Worm (Caenorhabditis elegans): ENCODE results near the gene ZK994.6.

DNA sequence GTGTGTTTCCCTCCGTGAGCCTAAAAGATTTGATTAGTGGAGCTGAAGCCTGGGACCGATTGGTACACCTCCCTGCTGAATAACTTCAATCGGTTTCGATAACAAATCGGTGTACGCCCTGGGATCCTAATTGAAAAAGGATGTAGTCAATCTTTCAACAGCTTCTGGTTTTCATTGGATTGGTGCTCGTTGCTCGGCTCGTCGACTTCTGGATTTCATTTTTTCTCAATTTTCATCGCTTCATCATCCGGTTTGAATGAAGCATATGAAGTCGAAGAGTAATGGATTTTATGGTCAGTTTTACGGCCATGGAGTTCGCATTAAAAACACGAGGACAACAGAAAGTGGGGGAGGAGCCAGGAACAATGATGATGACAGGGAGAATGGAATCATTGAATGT lies 48.7 kb upstream of the ZK994.6 start:
- TF ChIP-seq sma-3 (GFP tag; optimal IDR thresholded peaks at IDR 0.05) (no peak), crh-2 (tag; optimal IDR thresholded peaks at IDR 0.05) (no peak), blmp-1 (tag; optimal IDR thresholded peaks at IDR 0.05; ENCODE audit: insufficient read depth) (no peak), nhr-12 (tag; optimal IDR thresholded peaks at IDR 0.05) (no peak), elt-3 (tag; optimal IDR thresholded peaks at IDR 0.05) (no peak), ZK546.5 (tag; optimal IDR thresholded peaks at IDR 0.05) (no peak), lsy-2 (tag; optimal IDR thresholded peaks at IDR 0.05) (no peak), nhr-6 (tag; optimal IDR thresholded peaks at IDR 0.05) (no peak), ztf-4 (tag; optimal IDR thresholded peaks at IDR 0.05) (no peak), ztf-11 (tag; optimal IDR thresholded peaks at IDR 0.05) (no peak), nhr-237 (tag; optimal IDR thresholded peaks at IDR 0.05) (no peak), R02D3.7 (tag; optimal IDR thresholded peaks at IDR 0.05) (no peak)

Data from whole organism, L2 larva.